Worm (Caenorhabditis elegans) whole organism, L1 larva: ENCODE results near the gene glb-4.
A peak's percentile ranks its signal among the peaks of the same experiment; 100 is the strongest.

ENCODE experiments used
- F16B12.6 ChIP-seq: fragments of 150-350 bp; optimal IDR thresholded peaks from 2 replicates; lab custom pipeline; 2014; ENCODE audit warnings: missing biosample characterization, missing genetic modification characterization
- ceh-63 ChIP-seq: fragments of 200-800 bp; sonication (Bioruptor generic); optimal IDR thresholded peaks from 2 replicates; lab custom pipeline; 2018; ENCODE audit warnings: mild to moderate bottlenecking, missing genetic modification characterization, missing compliant biosample characterization
- ceh-8 ChIP-seq: fragments of 200-800 bp; sonication (Bioruptor generic); optimal IDR thresholded peaks from 2 replicates; lab custom pipeline; 2018; ENCODE audit warnings: mild to moderate bottlenecking, missing genetic modification characterization, moderate library complexity, missing compliant biosample characterization
- dpl-1 ChIP-seq, 3 experiments: fragments of 150-350 bp in 2 of 3; sonication (generic microtip) in 1 of 3; optimal IDR thresholded peaks; 2 replicates each; lab custom pipeline; 2014 to 2017; ENCODE audit warnings: missing biosample characterization in 3 of 3, missing genetic modification characterization in 3 of 3, missing genetic modification reagents in 3 of 3
- efl-1 ChIP-seq, 4 experiments: fragments of 150-350 bp; optimal IDR thresholded peaks in 3 of 4; peaks in 1 of 4; 1 replicate in 1 of 4; 2 replicates in 3 of 4; lab custom pipeline; 2014; ENCODE audit warnings: missing biosample characterization in 2 of 4, missing genetic modification characterization in 2 of 4, missing genetic modification reagents in 2 of 4
- elt-2 ChIP-seq: sonication (generic microtip); optimal IDR thresholded peaks from 2 replicates; lab custom pipeline; 2016; ENCODE audit warnings: missing genetic modification characterization, mild to moderate bottlenecking, inconsistent platforms, missing compliant biosample characterization, missing genetic modification reagents
- elt-3 ChIP-seq, 6 experiments: fragments of 150-350 bp in 1 of 6; sonication (generic microtip); optimal IDR thresholded peaks; 2 replicates each; lab custom pipeline; 2017 to 2018; ENCODE audit warnings: missing biosample characterization in 6 of 6, missing genetic modification characterization in 6 of 6, inconsistent platforms in 1 of 6
- fkh-8 ChIP-seq: sonication (generic microtip); optimal IDR thresholded peaks from 2 replicates; lab custom pipeline; 2016; ENCODE audit warnings: mild to moderate bottlenecking, missing genetic modification characterization, missing compliant biosample characterization
- fos-1 ChIP-seq: fragments of 150-350 bp; optimal IDR thresholded peaks from 2 replicates; lab custom pipeline; 2014; ENCODE audit warnings: missing biosample characterization, missing genetic modification characterization
- hlh-17 ChIP-seq: fragments of 200-800 bp; sonication (Bioruptor generic); optimal IDR thresholded peaks from 2 replicates; lab custom pipeline; 2018; ENCODE audit warnings: missing genetic modification characterization, mild to moderate bottlenecking, missing compliant biosample characterization, moderate library complexity, borderline replicate concordance
- hlh-4 ChIP-seq: sonication (generic microtip); optimal IDR thresholded peaks from 2 replicates; lab custom pipeline; 2016; ENCODE audit warnings: mild to moderate bottlenecking, missing genetic modification characterization, missing compliant biosample characterization
- isw-1 ChIP-seq: fragments of 200-800 bp; sonication (Bioruptor generic); IDR thresholded peaks from 2 replicates; pipeline ENCODE4 v1.3.6; 2022; ENCODE audit warnings: missing genetic modification characterization, missing compliant biosample characterization
- lin-15B ChIP-seq: fragments of 150-350 bp; sonication (generic microtip); optimal IDR thresholded peaks from 3 replicates; lab custom pipeline; 2014; ENCODE audit warnings: missing biosample characterization, missing genetic modification characterization
- lin-35 ChIP-seq, 2 experiments: fragments of 150-350 bp; optimal IDR thresholded peaks; 2 replicates each; lab custom pipeline; 2014; ENCODE audit warnings: missing biosample characterization in 2 of 2, missing genetic modification characterization in 2 of 2, missing genetic modification reagents in 2 of 2
- lsy-2 ChIP-seq, 2 experiments: fragments of 150-350 bp; optimal IDR thresholded peaks; 2 replicates each; lab custom pipeline; 2014; ENCODE audit warnings: missing biosample characterization in 2 of 2, missing genetic modification characterization in 2 of 2
- mdl-1 ChIP-seq, 2 experiments: fragments of 150-350 bp; optimal IDR thresholded peaks; 2 replicates each; lab custom pipeline; 2014 to 2017; ENCODE audit warnings: missing biosample characterization in 2 of 2, missing genetic modification characterization in 2 of 2, inconsistent platforms in 1 of 2
- mef-2 ChIP-seq: fragments of 150-350 bp; optimal IDR thresholded peaks from 2 replicates; lab custom pipeline; 2014; ENCODE audit warnings: missing biosample characterization, missing genetic modification characterization
- mep-1 ChIP-seq: fragments of 150-350 bp; optimal IDR thresholded peaks from 2 replicates; lab custom pipeline; 2014; ENCODE audit warnings: missing biosample characterization, missing genetic modification characterization
- nhr-20 ChIP-seq: sonication (generic microtip); optimal IDR thresholded peaks from 2 replicates; lab custom pipeline; 2016; ENCODE audit warnings: mild to moderate bottlenecking, missing genetic modification characterization, missing compliant biosample characterization
- nhr-237 ChIP-seq: fragments of 150-350 bp; optimal IDR thresholded peaks from 2 replicates; lab custom pipeline; 2014; ENCODE audit warnings: missing biosample characterization, missing genetic modification characterization
- nhr-28 ChIP-seq: fragments of 150-350 bp; optimal IDR thresholded peaks from 2 replicates; lab custom pipeline; 2014; ENCODE audit warnings: missing biosample characterization, missing genetic modification characterization
- nhr-76 ChIP-seq: sonication (generic microtip); optimal IDR thresholded peaks from 2 replicates; lab custom pipeline; 2017; ENCODE audit warnings: missing biosample characterization, missing genetic modification characterization
- nhr-84 ChIP-seq: sonication (generic microtip); optimal IDR thresholded peaks from 2 replicates; lab custom pipeline; 2017; ENCODE audit warnings: missing biosample characterization, missing genetic modification characterization
- nhr-85 ChIP-seq: sonication (generic microtip); peaks from one replicate; lab custom pipeline; 2016; ENCODE audit warnings: missing genetic modification characterization, inconsistent platforms, missing compliant biosample characterization
- nhr-90 ChIP-seq: sonication (generic microtip); optimal IDR thresholded peaks from 2 replicates; lab custom pipeline; 2016; ENCODE audit warnings: mild to moderate bottlenecking, missing genetic modification characterization, missing compliant biosample characterization; ENCODE audit not compliant: poor library complexity
- skn-1 ChIP-seq: fragments of 150-350 bp; optimal IDR thresholded peaks from 2 replicates; lab custom pipeline; 2014; ENCODE audit warnings: missing biosample characterization, missing genetic modification characterization
- sup-37 ChIP-seq: fragments of 200-800 bp; sonication (Bioruptor generic); optimal IDR thresholded peaks from 2 replicates; lab custom pipeline; 2018; ENCODE audit warnings: mild to moderate bottlenecking, missing genetic modification characterization, missing compliant biosample characterization
- tbx-2 ChIP-seq: sonication (generic microtip); optimal IDR thresholded peaks from 2 replicates; lab custom pipeline; 2016; ENCODE audit warnings: missing genetic modification characterization, missing compliant biosample characterization
- unc-130 ChIP-seq: fragments of 150-350 bp; optimal IDR thresholded peaks from 2 replicates; lab custom pipeline; 2017; ENCODE audit warnings: missing biosample characterization, missing genetic modification characterization, inconsistent platforms
- unc-30 ChIP-seq: sonication (generic microtip); optimal IDR thresholded peaks from 2 replicates; lab custom pipeline; 2017; ENCODE audit warnings: missing biosample characterization, missing genetic modification characterization
- vab-15 ChIP-seq: sonication (generic microtip); optimal IDR thresholded peaks from 2 replicates; lab custom pipeline; 2017; ENCODE audit warnings: missing genotype, mild to moderate bottlenecking, missing genetic modification characterization, missing compliant biosample characterization
- xbp-1 ChIP-seq: sonication (generic microtip); optimal IDR thresholded peaks from 2 replicates; lab custom pipeline; 2016; ENCODE audit warnings: missing genetic modification characterization, missing compliant biosample characterization
- zag-1 ChIP-seq: fragments of 150-350 bp; optimal IDR thresholded peaks from 2 replicates; lab custom pipeline; 2014; ENCODE audit warnings: missing biosample characterization, missing genetic modification characterization

The glb-4 gene

DNA sequence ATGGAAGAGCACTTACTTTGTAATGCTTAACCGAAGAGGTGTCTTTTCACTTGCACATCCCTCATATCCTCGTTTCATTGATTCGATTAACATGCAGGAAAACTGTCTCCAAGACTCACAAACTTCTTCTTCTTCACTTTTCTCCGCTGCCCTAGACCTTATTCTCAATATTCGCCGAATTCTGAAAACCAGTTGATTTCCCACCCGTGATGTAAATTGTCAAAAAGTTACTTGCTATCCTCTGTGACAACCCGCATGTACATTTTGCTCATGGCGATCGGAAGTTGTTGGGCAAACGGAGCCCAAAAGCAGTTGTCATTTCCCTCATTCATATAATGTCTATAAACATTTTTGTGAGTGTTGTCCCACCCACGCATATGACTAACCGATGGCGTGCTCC is 588 bp downstream of the glb-4 start:
- TF ChIP-seq ceh-8 = no peak
- no peak for TF ChIP-seq hlh-17 (GFP tag; lab: Kevin White, UChicago)
- TF ChIP-seq skn-1 = no peak
- TF ChIP-seq nhr-76 (tag; lab: Kevin White, UChicago) = no peak
- TF ChIP-seq nhr-20 = no peak
- TF ChIP-seq mep-1 = no peak
- TF ChIP-seq vab-15 = no peak

DNA sequence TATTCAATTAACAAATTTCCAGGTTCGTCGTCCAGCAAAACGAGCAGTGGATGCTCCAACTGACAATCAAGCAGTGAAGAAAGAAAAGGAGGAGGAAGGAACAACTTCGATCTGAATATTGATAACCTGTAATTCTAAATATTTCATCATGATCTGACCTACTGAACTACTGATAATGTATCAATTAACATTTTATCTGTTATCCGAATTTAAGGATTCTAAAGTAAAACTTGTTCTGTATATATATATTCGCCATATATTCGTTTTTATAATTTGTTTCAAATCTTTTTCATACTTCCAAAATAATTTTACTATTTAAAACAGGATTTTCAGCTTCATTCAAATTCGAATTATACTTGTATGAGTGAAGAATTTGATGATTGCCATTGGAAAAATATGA is 3.2 kb downstream of the glb-4 start, which contains the start of gene apc-17:
apc-17 (plus strand) TSS at position 301 of the 400 bp plus-strand sequence.
- TF ChIP-seq nhr-84 (tag; lab: Kevin White, UChicago) = no peak

DNA sequence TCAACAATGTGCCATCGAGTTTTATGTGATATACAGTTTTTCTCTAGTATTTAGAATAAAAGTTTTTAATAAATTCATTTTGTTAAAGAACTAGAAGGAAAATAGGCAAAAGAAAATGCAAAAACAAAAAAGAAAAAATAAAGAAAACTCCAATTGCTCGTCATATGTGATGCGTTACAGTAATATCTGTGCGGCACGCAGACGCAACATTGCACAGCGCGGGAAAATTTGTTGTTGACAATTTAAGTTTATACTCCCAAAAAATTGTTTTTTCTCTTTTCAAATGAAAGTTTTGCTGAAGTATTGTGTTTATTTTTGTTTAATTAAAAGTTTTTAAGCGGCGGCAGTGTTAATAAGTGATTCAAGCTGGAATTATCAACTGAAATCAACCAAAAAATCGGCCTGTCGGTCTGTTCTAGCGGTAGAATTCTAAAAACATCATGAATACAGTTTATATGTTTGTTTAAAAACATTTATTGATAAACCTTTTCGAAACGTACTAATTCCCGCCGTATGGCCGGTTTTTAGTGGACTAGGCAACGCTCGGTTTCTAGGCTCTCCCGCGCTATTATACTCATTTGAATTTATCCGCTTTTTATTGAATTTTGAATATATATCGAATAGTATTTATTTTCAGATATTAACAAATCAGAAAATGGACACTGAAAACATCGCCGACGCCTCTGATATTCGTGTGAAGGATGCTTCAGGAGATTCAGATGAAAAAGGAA is 4.9 kb downstream of the glb-4 start, which contains the start of gene nasp-1:
nasp-1 (plus strand) TSS at position 632 of the 731 bp plus-strand sequence.
- peak; percentile 47 for TF ChIP-seq nhr-85
- peak; percentile 54 to 80 for TF ChIP-seq lin-35 (GFP tag; optimal IDR thresholded peaks at IDR 0.05; lab: Kevin White, UChicago)
- peak; percentile 72 to 92 for TF ChIP-seq efl-1 (optimal IDR thresholded peaks at IDR 0.05; lab: Kevin White, UChicago)
- TF ChIP-seq efl-1 (GFP tag; optimal IDR thresholded peaks at IDR 0.05 in 1 of 2; lab: Kevin White, UChicago) = peak; percentile 72 to 96
- TF ChIP-seq tbx-2 = no peak
- TF ChIP-seq mdl-1 (tag; optimal IDR thresholded peaks at IDR 0.05; lab: Kevin White, UChicago) = no peak
- peak; percentile 54 to 86 for TF ChIP-seq lsy-2 (tag; optimal IDR thresholded peaks at IDR 0.05; lab: Kevin White, UChicago)
- TF ChIP-seq dpl-1 (GFP tag; optimal IDR thresholded peaks at IDR 0.05; lab: Kevin White, UChicago) = peak; percentile 46 to 76 (median 71)
- no peak for TF ChIP-seq nhr-28
- TF ChIP-seq sup-37 (GFP tag; lab: Kevin White, UChicago) = no peak
- TF ChIP-seq lin-15B (tag; lab: Kevin White, UChicago) = no peak
- peak; percentile 6 for TF ChIP-seq nhr-90 (tag; lab: Kevin White, UChicago)
- no peak for TF ChIP-seq skn-1
- peak; percentile 57 for TF ChIP-seq F16B12.6 (tag; lab: Kevin White, UChicago)

DNA sequence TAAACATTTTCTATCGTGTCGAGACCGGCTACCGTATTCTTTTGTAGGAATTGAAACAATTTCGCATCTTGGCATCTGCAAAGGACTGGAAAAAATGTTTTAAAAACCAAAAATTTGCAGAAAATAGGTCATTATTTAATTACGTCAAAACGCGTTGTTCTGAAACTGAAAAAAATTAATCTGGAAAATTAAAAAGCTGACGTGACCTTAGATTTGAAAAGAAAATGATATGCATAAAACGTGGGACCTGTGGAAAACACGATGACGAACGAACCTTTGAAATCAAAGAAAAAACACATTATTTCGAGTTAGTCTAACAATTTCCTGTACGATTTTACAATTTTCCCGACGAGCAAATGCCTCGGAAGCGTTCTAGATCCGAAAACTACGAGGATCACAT is 6.8 kb downstream of the glb-4 start, which contains the start of gene C09H10.9:
C09H10.9 (plus strand) TSS at position 301 of the 400 bp plus-strand sequence.
- no peak for TF ChIP-seq isw-1 (GFP tag; lab: Robert Waterston, UW)

DNA sequence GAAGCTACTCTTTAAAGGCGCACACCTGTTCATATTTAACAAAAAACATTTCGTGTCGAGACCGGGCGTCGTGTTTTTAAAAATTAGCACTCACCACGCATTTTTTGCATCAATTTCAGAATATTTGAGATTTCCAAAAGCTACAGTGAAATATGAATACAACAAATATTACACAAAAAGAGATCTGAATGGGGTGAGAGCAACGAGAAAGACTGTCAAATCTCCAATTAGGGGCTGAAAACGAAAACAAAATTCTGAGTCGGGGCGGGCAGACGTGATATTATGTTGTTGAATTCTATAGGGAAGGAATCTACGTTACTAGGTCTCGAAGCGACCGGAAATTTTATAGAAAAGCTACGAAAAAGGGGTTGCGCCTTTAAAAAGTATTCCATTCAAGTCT is 7.3 kb downstream of the glb-4 start, which contains the start of gene C09H10.5:
C09H10.5 (minus strand) TSS at position 101 of the 400 bp plus-strand sequence.
- TF ChIP-seq elt-2 (no peak), fkh-8 (tag; lab: Kevin White, UChicago) (no peak), nhr-237 (tag; lab: Kevin White, UChicago) (no peak), elt-3 (tag; optimal IDR thresholded peaks at IDR 0.05; lab: Kevin White, UChicago) (no peak), xbp-1 (tag; lab: Kevin White, UChicago) (no peak), fos-1 (tag; lab: Kevin White, UChicago) (no peak), zag-1 (tag; lab: Kevin White, UChicago) (no peak), unc-130 (tag; lab: Kevin White, UChicago) (no peak), hlh-17 (GFP tag; lab: Kevin White, UChicago) (no peak), hlh-4 (tag; lab: Kevin White, UChicago) (no peak), ceh-63 (GFP tag; lab: Kevin White, UChicago) (no peak), mef-2 (tag; lab: Kevin White, UChicago) (no peak), vab-15 (no peak), unc-30 (tag; lab: Kevin White, UChicago) (no peak)
